Fruit fly (Drosophila melanogaster) whole organism, embryonic: Measurements from ENCODE around the gene und.
A peak's percentile ranks its signal among the peaks of the same experiment; 100 is the strongest.

ENCODE experiments used
- Aef1 ChIP-seq: fragments of 200-800 bp; sonication (Bioruptor generic); IDR thresholded peaks from 3 replicates; pipeline ENCODE4 v1.3.6; 2022; ENCODE audit warnings: missing biosample characterization, missing genetic modification characterization
- Bteb2 ChIP-seq: fragments of 200-800 bp; sonication (Bioruptor generic); optimal IDR thresholded peaks from 2 replicates; lab custom pipeline; 2016; ENCODE audit warnings: missing biosample characterization, missing genetic modification characterization
- CG10979 ChIP-seq: fragments of 200-800 bp; sonication (Bioruptor generic); optimal IDR thresholded peaks from 2 replicates; lab custom pipeline; 2018; ENCODE audit warnings: missing biosample characterization, mild to moderate bottlenecking, missing genetic modification characterization, moderate library complexity
- CG12071 ChIP-seq: fragments of 200-800 bp; sonication (Bioruptor generic); optimal IDR thresholded peaks from 3 replicates; lab custom pipeline; 2018; ENCODE audit warnings: missing biosample characterization, mild to moderate bottlenecking, missing genetic modification characterization
- CG13775 ChIP-seq: fragments of 200-800 bp; sonication (Bioruptor generic); optimal IDR thresholded peaks from 3 replicates; lab custom pipeline; 2017; ENCODE audit warnings: missing biosample characterization, mild to moderate bottlenecking, missing genetic modification characterization
- CG14965 ChIP-seq: fragments of 200-800 bp; sonication (Bioruptor generic); optimal IDR thresholded peaks from 2 replicates; lab custom pipeline; 2016; ENCODE audit warnings: missing biosample characterization, missing genetic modification characterization, borderline replicate concordance
- CG15514 ChIP-seq: fragments of 200-800 bp; sonication (Bioruptor generic); optimal IDR thresholded peaks from 3 replicates; lab custom pipeline; 2017; ENCODE audit warnings: missing biosample characterization, missing genetic modification characterization, mild to moderate bottlenecking, moderate library complexity, missing genetic modification reagents
- CG1647 ChIP-seq: fragments of 200-800 bp; sonication (Bioruptor generic); optimal IDR thresholded peaks from 3 replicates; lab custom pipeline; 2016; ENCODE audit warnings: missing biosample characterization, missing genetic modification characterization
- CG1832 ChIP-seq: fragments of 200-800 bp; sonication (Bioruptor generic); optimal IDR thresholded peaks from 2 replicates; lab custom pipeline; 2017; ENCODE audit warnings: missing biosample characterization, mild to moderate bottlenecking, missing genetic modification characterization, inconsistent platforms
- CG18476 ChIP-seq: fragments of 200-800 bp; sonication (Bioruptor generic); optimal IDR thresholded peaks from 2 replicates; lab custom pipeline; 2016; ENCODE audit warnings: missing biosample characterization, mild to moderate bottlenecking, missing genetic modification characterization
- CG18764 ChIP-seq: fragments of 200-800 bp; sonication (Bioruptor generic); optimal IDR thresholded peaks from 3 replicates; lab custom pipeline; 2016; ENCODE audit warnings: missing biosample characterization, missing genetic modification characterization
- CG32772 ChIP-seq: fragments of 200-800 bp; sonication (Bioruptor generic); IDR thresholded peaks from 2 replicates; pipeline ENCODE4 v1.3.6; 2022; ENCODE audit warnings: missing biosample characterization, missing genetic modification characterization
- CG3838 ChIP-seq: fragments of 200-800 bp; sonication (Bioruptor generic); optimal IDR thresholded peaks from 3 replicates; lab custom pipeline; 2016; ENCODE audit warnings: missing biosample characterization, missing genetic modification characterization
- CG3995 ChIP-seq: fragments of 200-800 bp; sonication (Bioruptor generic); optimal IDR thresholded peaks from 3 replicates; lab custom pipeline; 2016; ENCODE audit warnings: missing biosample characterization, missing genetic modification characterization
- CG6854 ChIP-seq: fragments of 200-800 bp; sonication (Bioruptor generic); optimal IDR thresholded peaks from 3 replicates; lab custom pipeline; 2017; ENCODE audit warnings: missing biosample characterization, mild to moderate bottlenecking, missing genetic modification characterization
- CG7987 ChIP-seq: fragments of 200-800 bp; sonication (Bioruptor generic); optimal IDR thresholded peaks from 2 replicates; lab custom pipeline; 2018; ENCODE audit warnings: missing biosample characterization, mild to moderate bottlenecking, missing genetic modification characterization, moderate library complexity
- CG8359 ChIP-seq: fragments of 200-800 bp; sonication (Bioruptor generic); optimal IDR thresholded peaks from 2 replicates; lab custom pipeline; 2017; ENCODE audit warnings: missing biosample characterization, mild to moderate bottlenecking, missing genetic modification characterization, borderline replicate concordance
- CG9817 ChIP-seq: fragments of 200-800 bp; sonication (Bioruptor generic); optimal IDR thresholded peaks from 2 replicates; lab custom pipeline; 2018; ENCODE audit warnings: missing biosample characterization, mild to moderate bottlenecking, missing genetic modification characterization, moderate library complexity
- D19A ChIP-seq: fragments of 200-800 bp; optimal IDR thresholded peaks from 3 replicates; lab custom pipeline; 2019; ENCODE audit warnings: missing biosample characterization, mild to moderate bottlenecking, missing genetic modification characterization, moderate library complexity
- Dbx ChIP-seq: fragments of 200-800 bp; sonication (Bioruptor generic); IDR thresholded peaks from 3 replicates; pipeline ENCODE4 v1.3.6; 2022; ENCODE audit warnings: missing biosample characterization, missing genetic modification characterization
- Dek ChIP-seq: fragments of 200-800 bp; sonication (Bioruptor generic); optimal IDR thresholded peaks from 3 replicates; lab custom pipeline; 2019; ENCODE audit warnings: missing biosample characterization, mild to moderate bottlenecking, missing genetic modification characterization, moderate library complexity
- Drgx ChIP-seq: fragments of 200-800 bp; sonication (Bioruptor generic); IDR thresholded peaks from 2 replicates; pipeline ENCODE4 v1.3.6; 2022; ENCODE audit warnings: missing biosample characterization, missing genetic modification characterization
- E2f2 ChIP-seq: fragments of 200-800 bp; sonication (Bioruptor generic); IDR thresholded peaks from 2 replicates; pipeline ENCODE4 v1.3.6; 2022; ENCODE audit warnings: missing biosample characterization, missing genetic modification characterization
- Ets97D ChIP-seq: fragments of 200-800 bp; sonication (Bioruptor generic); optimal IDR thresholded peaks from 3 replicates; lab custom pipeline; 2016; ENCODE audit warnings: missing biosample characterization, missing genetic modification characterization
- H2.0 ChIP-seq: fragments of 200-800 bp; sonication (Bioruptor generic); IDR thresholded peaks from 2 replicates; pipeline ENCODE4 v1.3.6; 2022; ENCODE audit warnings: missing biosample characterization, missing genetic modification characterization
- HmgD ChIP-seq: fragments of 200-800 bp; sonication (Bioruptor generic); optimal IDR thresholded peaks from 3 replicates; lab custom pipeline; 2016; ENCODE audit warnings: missing biosample characterization, missing genetic modification characterization
- Hr39 ChIP-seq: fragments of >200 bp; optimal IDR thresholded peaks from 2 replicates; lab custom pipeline; 2017
- Lim3 ChIP-seq: fragments of 200-800 bp; sonication (Bioruptor generic); IDR thresholded peaks from 2 replicates; pipeline ENCODE4 v1.3.6; 2022; ENCODE audit warnings: missing biosample characterization, missing genetic modification characterization
- MESR4 ChIP-seq: fragments of 200-800 bp; sonication (Bioruptor generic); optimal IDR thresholded peaks from 2 replicates; lab custom pipeline; 2018; ENCODE audit warnings: missing biosample characterization, mild to moderate bottlenecking, missing genetic modification characterization, moderate library complexity
- Myb ChIP-seq: fragments of 200-800 bp; sonication (Bioruptor generic); optimal IDR thresholded peaks from 2 replicates; lab custom pipeline; 2016; ENCODE audit warnings: missing biosample characterization, missing genetic modification characterization
- NK7.1 ChIP-seq: fragments of 200-800 bp; sonication (Bioruptor generic); optimal IDR thresholded peaks from 3 replicates; lab custom pipeline; 2016; ENCODE audit warnings: missing biosample characterization, missing genetic modification characterization
- Nf-YA ChIP-seq: fragments of 200-800 bp; sonication (Bioruptor generic); IDR thresholded peaks from 2 replicates; pipeline ENCODE4 v1.3.6; 2022; ENCODE audit warnings: missing biosample characterization, missing genetic modification characterization
- Stat92E ChIP-seq, 3 experiments: fragments of >200 bp in 2 of 3; fragments of 200-800 bp in 1 of 3; sonication (Bioruptor generic) in 1 of 3; optimal IDR thresholded peaks; 2 replicates each; lab custom pipeline; 2017 to 2019; ENCODE audit warnings: missing biosample characterization in 3 of 3, missing genetic modification characterization in 3 of 3, mild to moderate bottlenecking in 1 of 3, moderate library complexity in 1 of 3
- Usf ChIP-seq: fragments of 200-800 bp; sonication (Bioruptor generic); optimal IDR thresholded peaks from 2 replicates; lab custom pipeline; 2017; ENCODE audit warnings: missing genotype, missing biosample characterization, missing genetic modification characterization
- ase ChIP-seq: fragments of 200-800 bp; sonication (Bioruptor generic); IDR thresholded peaks from 3 replicates; pipeline ENCODE4 v1.3.6; 2022; ENCODE audit warnings: missing biosample characterization, missing genetic modification characterization
- az2 ChIP-seq: fragments of 200-800 bp; sonication (Bioruptor generic); optimal IDR thresholded peaks from 3 replicates; lab custom pipeline; 2016; ENCODE audit warnings: missing biosample characterization, missing genetic modification characterization
- bcd ChIP-seq: fragments of 200-800 bp; sonication (Bioruptor generic); optimal IDR thresholded peaks from 2 replicates; lab custom pipeline; 2017; ENCODE audit warnings: missing biosample characterization, mild to moderate bottlenecking, missing genetic modification characterization
- crol ChIP-seq: fragments of 200-800 bp; sonication (Bioruptor generic); IDR thresholded peaks from 2 replicates; pipeline ENCODE4 v1.3.6; 2022; ENCODE audit warnings: missing biosample characterization, missing genetic modification characterization
- crp ChIP-seq, 2 experiments: fragments of 200-800 bp; sonication (Bioruptor generic); optimal IDR thresholded peaks; 2 replicates in 1 of 2; 3 replicates in 1 of 2; lab custom pipeline; 2017; ENCODE audit warnings: missing biosample characterization in 2 of 2, missing genetic modification characterization in 2 of 2, mild to moderate bottlenecking in 1 of 2, moderate library complexity in 1 of 2
- da ChIP-seq: fragments of 200-800 bp; sonication (Bioruptor generic); optimal IDR thresholded peaks from 2 replicates; lab custom pipeline; 2016; ENCODE audit warnings: missing biosample characterization, missing genetic modification characterization
- dpn ChIP-seq, 2 experiments: fragments of 200-800 bp; sonication (Bioruptor generic); optimal IDR thresholded peaks; 3 replicates each; lab custom pipeline; 2016; ENCODE audit warnings: missing biosample characterization in 2 of 2, missing genetic modification characterization in 2 of 2
- dysf ChIP-seq: fragments of 200-800 bp; sonication (Bioruptor generic); IDR thresholded peaks from 3 replicates; pipeline ENCODE4 v1.3.6; 2022; ENCODE audit warnings: missing biosample characterization, missing genetic modification characterization
- gce ChIP-seq: fragments of 200-800 bp; sonication (Bioruptor generic); IDR thresholded peaks from 3 replicates; pipeline ENCODE4 v1.3.6; 2022; ENCODE audit warnings: missing biosample characterization, missing genetic modification characterization
- ham ChIP-seq: fragments of 200-800 bp; sonication (Bioruptor generic); IDR thresholded peaks from 2 replicates; pipeline ENCODE4 v1.3.6; 2022; ENCODE audit warnings: missing biosample characterization, missing genetic modification characterization
- nerfin-1 ChIP-seq: fragments of 200-800 bp; sonication (Bioruptor generic); optimal IDR thresholded peaks from 3 replicates; lab custom pipeline; 2019; ENCODE audit warnings: missing biosample characterization, mild to moderate bottlenecking, missing genetic modification characterization, moderate library complexity
- row ChIP-seq: fragments of 200-800 bp; sonication (Bioruptor generic); IDR thresholded peaks from 3 replicates; pipeline ENCODE4 v1.3.6; 2022; ENCODE audit warnings: missing biosample characterization, missing genetic modification characterization
- sens-2 ChIP-seq: fragments of 200-800 bp; sonication (Bioruptor generic); IDR thresholded peaks from 2 replicates; pipeline ENCODE4 v1.3.6; 2022; ENCODE audit warnings: missing biosample characterization, missing genetic modification characterization
- tio ChIP-seq: fragments of 200-800 bp; sonication (Bioruptor generic); optimal IDR thresholded peaks from 2 replicates; lab custom pipeline; 2017; ENCODE audit warnings: missing biosample characterization, missing genetic modification characterization, inconsistent platforms
- tll ChIP-seq, 2 experiments: fragments of 200-800 bp in 1 of 2; fragments of >200 bp in 1 of 2; sonication (Bioruptor generic) in 1 of 2; optimal IDR thresholded peaks; 2 replicates each; lab custom pipeline; 2017 to 2019; ENCODE audit warnings: missing biosample characterization in 2 of 2, missing genetic modification characterization in 2 of 2, mild to moderate bottlenecking in 1 of 2, moderate library complexity in 1 of 2
- tna ChIP-seq: fragments of 200-800 bp; sonication (Bioruptor generic); IDR thresholded peaks from 2 replicates; pipeline ENCODE4 v1.3.6; 2022; ENCODE audit warnings: missing biosample characterization, missing genetic modification characterization; ENCODE audit not compliant: partially characterized antibody
- vnd ChIP-seq: fragments of 200-800 bp; sonication (Bioruptor generic); IDR thresholded peaks from 3 replicates; pipeline ENCODE4 v1.3.6; 2022; ENCODE audit warnings: missing biosample characterization, missing genetic modification characterization; ENCODE audit not compliant: partially characterized antibody

Gene und

dm6 chr2L:9782176-9782581 lies 19.0 kb downstream of the und start, which contains the start of gene IP3K1 (continued):
- TF ChIP-seq ham (no peak), Stat92E (GFP tag; optimal IDR thresholded peaks at IDR 0.05; lab: Kevin White, UChicago) (peak in 1 of 3 experiments; percentile 65), CG13775 (GFP tag; lab: Kevin White, UChicago) (peak; percentile 17), CG18476 (GFP tag; lab: Kevin White, UChicago) (no peak), Usf (GFP tag; lab: Kevin White, UChicago) (no peak), Ets97D (no peak), NK7.1 (GFP tag; lab: Kevin White, UChicago) (peak; percentile 29), CG1832 (GFP tag; lab: Kevin White, UChicago) (no peak), CG3995 (GFP tag; lab: Kevin White, UChicago) (no peak), CG14965 (GFP tag; lab: Kevin White, UChicago) (no peak), CG12071 (peak; percentile 63), CG15514 (GFP tag; lab: Kevin White, UChicago) (peak; percentile 63), CG8359 (no peak), tio (GFP tag; lab: Kevin White, UChicago) (no peak), CG32772 (no peak), CG3838 (GFP tag; lab: Kevin White, UChicago) (no peak), ase (peak; percentile 48; the same call in 2 of the 3 replicates), gce (no peak; the same call in 2 of the 3 replicates), Dbx (peak; percentile 75; the same call in 2 of the 3 replicates), dysf (GFP tag; lab: Robert Waterston, UW) (peak; percentile 32; the same call in 1 of the 3 replicates), Nf-YA (peak; percentile 44; the same call in 1 of the 2 replicates), tll (GFP tag; optimal IDR thresholded peaks at IDR 0.05; lab: Kevin White, UChicago) (no peak), Dek (tag; lab: Kevin White, UChicago) (no peak), sens-2 (0 out of 2 replicates have a peak, but pooled peaks have one; percentile 15), H2.0 (GFP tag; lab: Robert Waterston, UW) (no peak), CG9817 (no peak), Drgx (peak; percentile 60), crp (GFP tag; optimal IDR thresholded peaks at IDR 0.05; lab: Kevin White, UChicago) (no peak), row (no peak), tna (no peak; the same call in 1 of the 2 replicates), HmgD (GFP tag; lab: Kevin White, UChicago) (peak; percentile 53), E2f2 (GFP tag; lab: Robert Waterston, UW) (peak; percentile 45; the same call in 1 of the 2 replicates), CG18764 (GFP tag; lab: Kevin White, UChicago) (no peak), Bteb2 (GFP tag; lab: Kevin White, UChicago) (no peak), az2 (GFP tag; lab: Kevin White, UChicago) (no peak), CG7987 (peak; percentile 66), CG6854 (peak; percentile 0), vnd (GFP tag; lab: Robert Waterston, UW) (no peak), crol (GFP tag; lab: Robert Waterston, UW) (0 out of 2 replicates have a peak, but pooled peaks have one; percentile 10), Lim3 (no peak), da (no peak), nerfin-1 (tag; lab: Kevin White, UChicago) (no peak), CG1647 (GFP tag; lab: Kevin White, UChicago) (no peak), D19A (no peak), Hr39 (lab: Kevin White, UChicago) (no peak), MESR4 (GFP tag; lab: Kevin White, UChicago) (no peak), Myb (GFP tag; lab: Kevin White, UChicago) (peak; percentile 0), bcd (GFP tag; lab: Kevin White, UChicago) (peak; percentile 27), CG10979 (tag; lab: Kevin White, UChicago) (no peak), Aef1 (no peak), dpn (GFP tag; optimal IDR thresholded peaks at IDR 0.05; lab: Kevin White, UChicago) (peak; percentile 9 to 21)
